Worm (Caenorhabditis elegans) whole organism, L2 larva: ENCODE results near the gene fbxc-18.
"Not testable (repeated sequence)": the region's sequence is repeated elsewhere in the genome, so short reads cannot be mapped to it uniquely, and the experiment has no call there.

ENCODE experiments used
- C34F6.9 ChIP-seq: fragments of 150-350 bp; optimal IDR thresholded peaks from 2 replicates; lab custom pipeline; 2014; ENCODE audit warnings: missing biosample characterization, missing genetic modification characterization
- R02D3.7 ChIP-seq: fragments of 150-350 bp; optimal IDR thresholded peaks from 2 replicates; lab custom pipeline; 2014; ENCODE audit warnings: missing biosample characterization, missing genetic modification characterization
- Y55F3AM.14 ChIP-seq: fragments of 200-800 bp; sonication (Bioruptor generic); optimal IDR thresholded peaks from 2 replicates; lab custom pipeline; 2018; ENCODE audit warnings: mild to moderate bottlenecking, missing genetic modification characterization, missing compliant biosample characterization
- alr-1 ChIP-seq: fragments of 150-350 bp; optimal IDR thresholded peaks from 2 replicates; lab custom pipeline; 2014; ENCODE audit warnings: missing biosample characterization, missing genetic modification characterization
- aly-2 ChIP-seq: fragments of 150-350 bp; optimal IDR thresholded peaks from 2 replicates; lab custom pipeline; 2014; ENCODE audit warnings: missing biosample characterization, missing genetic modification characterization
- ama-1 ChIP-seq: fragments of 150-350 bp; optimal IDR thresholded peaks from 2 replicates; lab custom pipeline; 2018; ENCODE audit warnings: inconsistent platforms
- ceh-16 ChIP-seq: fragments of 150-350 bp; optimal IDR thresholded peaks from 2 replicates; lab custom pipeline; 2014; ENCODE audit warnings: missing biosample characterization, missing genetic modification characterization
- ceh-82 ChIP-seq: fragments of 150-350 bp; optimal IDR thresholded peaks from 2 replicates; lab custom pipeline; 2014; ENCODE audit warnings: missing biosample characterization, missing genetic modification characterization
- crh-2 ChIP-seq: sonication (generic microtip); optimal IDR thresholded peaks from 2 replicates; lab custom pipeline; 2017; ENCODE audit warnings: missing biosample characterization, missing genetic modification characterization
- egl-27 ChIP-seq: sonication (generic microtip); optimal IDR thresholded peaks from 3 replicates; lab custom pipeline; 2017; ENCODE audit warnings: missing biosample characterization, missing genetic modification reagents, missing genetic modification characterization
- elt-1 ChIP-seq: fragments of 150-350 bp; optimal IDR thresholded peaks from 2 replicates; lab custom pipeline; 2014; ENCODE audit warnings: missing biosample characterization, missing genetic modification characterization
- fos-1 ChIP-seq: fragments of 150-350 bp; optimal IDR thresholded peaks from 2 replicates; lab custom pipeline; 2014; ENCODE audit warnings: missing biosample characterization, missing genetic modification characterization
- gmeb-1 ChIP-seq: fragments of 150-350 bp; optimal IDR thresholded peaks from 2 replicates; lab custom pipeline; 2014; ENCODE audit warnings: missing biosample characterization, missing genetic modification characterization
- lin-13 ChIP-seq: fragments of 150-350 bp; optimal IDR thresholded peaks from 2 replicates; lab custom pipeline; 2014; ENCODE audit warnings: missing biosample characterization, missing genetic modification reagents, missing genetic modification characterization
- lin-39 ChIP-seq: fragments of 150-350 bp; optimal IDR thresholded peaks from 2 replicates; lab custom pipeline; 2014; ENCODE audit warnings: missing biosample characterization, missing genetic modification reagents, missing genetic modification characterization
- lsy-2 ChIP-seq, 2 experiments: fragments of 150-350 bp in 1 of 2; sonication (generic microtip) in 1 of 2; optimal IDR thresholded peaks; 2 replicates each; lab custom pipeline; 2014 to 2017; ENCODE audit warnings: missing biosample characterization in 2 of 2, missing genetic modification characterization in 2 of 2
- mab-5 ChIP-seq: fragments of 150-350 bp; optimal IDR thresholded peaks from 2 replicates; lab custom pipeline; 2014; ENCODE audit warnings: missing biosample characterization, missing genetic modification characterization
- mbf-1 ChIP-seq: sonication (generic microtip); optimal IDR thresholded peaks from 2 replicates; lab custom pipeline; 2017; ENCODE audit warnings: missing biosample characterization, missing genetic modification characterization
- nhr-11 ChIP-seq: fragments of 150-350 bp; optimal IDR thresholded peaks from 2 replicates; lab custom pipeline; 2014; ENCODE audit warnings: missing biosample characterization, missing genetic modification characterization
- nhr-12 ChIP-seq: fragments of 150-350 bp; optimal IDR thresholded peaks from 2 replicates; lab custom pipeline; 2014; ENCODE audit warnings: missing biosample characterization, missing genetic modification characterization
- nhr-21 ChIP-seq: fragments of 150-350 bp; optimal IDR thresholded peaks from 2 replicates; lab custom pipeline; 2014; ENCODE audit warnings: missing biosample characterization, missing genetic modification characterization
- nhr-23 ChIP-seq: fragments of 150-350 bp; optimal IDR thresholded peaks from 2 replicates; lab custom pipeline; 2014; ENCODE audit warnings: missing biosample characterization, missing genetic modification reagents, missing genetic modification characterization
- nhr-237 ChIP-seq: fragments of 150-350 bp; optimal IDR thresholded peaks from 2 replicates; lab custom pipeline; 2014; ENCODE audit warnings: missing biosample characterization, missing genetic modification characterization
- nhr-25 ChIP-seq: fragments of 150-350 bp; sonication (generic microtip); optimal IDR thresholded peaks from 3 replicates; lab custom pipeline; 2014; ENCODE audit warnings: missing biosample characterization, missing genetic modification characterization
- nhr-6 ChIP-seq: fragments of 150-350 bp; optimal IDR thresholded peaks from 2 replicates; lab custom pipeline; 2014; ENCODE audit warnings: missing biosample characterization, missing genetic modification characterization
- nhr-77 ChIP-seq: fragments of 150-350 bp; optimal IDR thresholded peaks from 2 replicates; lab custom pipeline; 2014; ENCODE audit warnings: missing biosample characterization, missing genetic modification characterization
- peb-1 ChIP-seq: fragments of 150-350 bp; optimal IDR thresholded peaks from 2 replicates; lab custom pipeline; 2014; ENCODE audit warnings: missing biosample characterization, missing genetic modification characterization
- sem-4 ChIP-seq: fragments of 150-350 bp; optimal IDR thresholded peaks from 2 replicates; lab custom pipeline; 2014; ENCODE audit warnings: missing biosample characterization, missing genetic modification reagents, missing genetic modification characterization
- skn-1 ChIP-seq: sonication (generic microtip); optimal IDR thresholded peaks from 2 replicates; lab custom pipeline; 2017; ENCODE audit warnings: missing biosample characterization, missing genetic modification characterization
- sma-3 ChIP-seq: sonication (generic microtip); optimal IDR thresholded peaks from 2 replicates; lab custom pipeline; 2016; ENCODE audit warnings: missing genetic modification reagents, missing genetic modification characterization, missing compliant biosample characterization
- sma-9 ChIP-seq, 2 experiments: fragments of 150-350 bp in 1 of 2; sonication (generic microtip) in 1 of 2; optimal IDR thresholded peaks; 2 replicates each; lab custom pipeline; 2014 to 2016; ENCODE audit warnings: missing genetic modification characterization in 2 of 2, mild to moderate bottlenecking in 1 of 2, missing biosample characterization in 1 of 2, missing compliant biosample characterization in 1 of 2, missing genetic modification reagents in 1 of 2, moderate library complexity in 1 of 2
- unc-39 ChIP-seq: fragments of 150-350 bp; optimal IDR thresholded peaks from 2 replicates; lab custom pipeline; 2014; ENCODE audit warnings: missing biosample characterization, missing genetic modification characterization
- unc-55 ChIP-seq: fragments of 150-350 bp; sonication (generic microtip); optimal IDR thresholded peaks from 3 replicates; lab custom pipeline; 2014; ENCODE audit warnings: missing biosample characterization, missing genetic modification reagents, missing genetic modification characterization
- unc-62 ChIP-seq: fragments of 150-350 bp; optimal IDR thresholded peaks from 2 replicates; lab custom pipeline; 2014; ENCODE audit warnings: missing biosample characterization, missing genetic modification reagents, missing genetic modification characterization
- ztf-1 ChIP-seq: fragments of 200-800 bp; sonication (Bioruptor generic); conservative IDR thresholded peaks from 2 replicates; pipeline ENCODE4 v1.3.6; 2022; ENCODE audit warnings: missing genetic modification characterization, missing compliant biosample characterization
- ztf-11 ChIP-seq: sonication (generic microtip); optimal IDR thresholded peaks from 2 replicates; lab custom pipeline; 2017; ENCODE audit warnings: missing biosample characterization, missing genetic modification characterization

Gene fbxc-18

DNA sequence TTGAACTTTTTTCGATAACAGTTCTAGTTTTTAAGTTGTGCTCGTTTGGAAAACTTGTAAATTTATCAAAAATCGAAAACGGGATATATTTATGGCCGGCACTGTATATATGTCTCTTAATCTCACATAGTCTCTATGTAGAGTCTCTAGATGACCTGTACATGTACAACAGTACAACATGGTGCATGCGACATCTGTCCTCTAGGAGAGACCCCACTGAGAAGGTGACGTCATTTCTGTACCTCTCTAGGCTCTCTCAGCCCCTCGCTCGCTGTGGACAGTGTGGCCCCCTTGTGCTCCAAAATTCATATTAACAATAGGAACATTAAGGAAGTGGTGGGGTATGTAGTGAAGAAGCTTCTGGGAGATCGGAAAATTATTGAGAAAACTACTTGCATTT, 29.6 kb downstream of the fbxc-18 start:
- TF ChIP-seq alr-1 (no peak), mbf-1 (tag; lab: Kevin White, UChicago) (no peak), skn-1 (tag; lab: Kevin White, UChicago) (no peak), nhr-77 (no peak), gmeb-1 (tag; lab: Kevin White, UChicago) (no peak), fos-1 (tag; lab: Kevin White, UChicago) (no peak), sma-3 (no peak), nhr-25 (tag; lab: Kevin White, UChicago) (no peak), ceh-82 (tag; lab: Kevin White, UChicago) (no peak), nhr-12 (tag; lab: Kevin White, UChicago) (no peak), unc-55 (no peak), ama-1 (lab: Kevin White, UChicago) (no peak), nhr-6 (tag; lab: Kevin White, UChicago) (no peak), nhr-11 (no peak), lin-39 (tag; lab: Kevin White, UChicago) (no peak), unc-62 (GFP tag; lab: Kevin White, UChicago) (no peak), unc-39 (no peak), elt-1 (tag; lab: Kevin White, UChicago) (no peak), ztf-11 (tag; lab: Kevin White, UChicago) (no peak), lin-13 (GFP tag; lab: Kevin White, UChicago) (no peak)
- TF ChIP-seq, all 48 proteins: peak for 0

DNA sequence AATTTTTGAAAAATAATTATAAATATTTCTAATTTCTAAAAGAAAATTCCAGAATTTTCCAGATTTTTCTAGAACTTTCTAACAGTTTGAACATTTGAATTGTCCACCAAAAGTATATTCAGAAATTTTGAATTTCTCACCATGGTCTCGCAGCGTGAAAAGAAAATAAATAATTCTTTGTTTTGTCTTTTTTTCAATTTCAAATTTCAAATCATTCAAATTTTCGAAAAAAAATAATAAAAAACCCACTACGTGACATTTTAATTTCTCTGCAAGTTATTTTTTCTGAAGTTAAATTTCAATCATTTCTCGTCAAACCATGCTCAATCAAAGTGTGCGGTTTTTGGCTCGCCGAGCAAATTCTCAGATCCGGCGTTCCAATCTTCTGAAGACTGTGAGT, 34.1 kb downstream of the fbxc-18 start, which contains the start of gene acs-15:
Gene acs-15, plus strand, starts transcription at position 301 of the 400 bp plus-strand sequence.
- TF ChIP-seq ztf-1 (GFP tag; lab: Robert Waterston, UW) (no peak), gmeb-1 (tag; lab: Kevin White, UChicago) (no peak), nhr-11 (no peak), C34F6.9 (no peak), peb-1 (no peak), sma-9 (GFP tag; optimal IDR thresholded peaks at IDR 0.05; lab: Kevin White, UChicago) (no peak), sma-9 (tag; optimal IDR thresholded peaks at IDR 0.05; lab: Kevin White, UChicago) (no peak), elt-1 (tag; lab: Kevin White, UChicago) (no peak), nhr-77 (no peak), skn-1 (tag; lab: Kevin White, UChicago) (no peak), sem-4 (no peak), nhr-6 (tag; lab: Kevin White, UChicago) (no peak), unc-55 (no peak), nhr-21 (no peak), nhr-237 (tag; lab: Kevin White, UChicago) (no peak), fos-1 (tag; lab: Kevin White, UChicago) (no peak), alr-1 (no peak), unc-39 (no peak), ztf-11 (tag; lab: Kevin White, UChicago) (no peak), aly-2 (no peak), nhr-25 (tag; lab: Kevin White, UChicago) (no peak)

DNA sequence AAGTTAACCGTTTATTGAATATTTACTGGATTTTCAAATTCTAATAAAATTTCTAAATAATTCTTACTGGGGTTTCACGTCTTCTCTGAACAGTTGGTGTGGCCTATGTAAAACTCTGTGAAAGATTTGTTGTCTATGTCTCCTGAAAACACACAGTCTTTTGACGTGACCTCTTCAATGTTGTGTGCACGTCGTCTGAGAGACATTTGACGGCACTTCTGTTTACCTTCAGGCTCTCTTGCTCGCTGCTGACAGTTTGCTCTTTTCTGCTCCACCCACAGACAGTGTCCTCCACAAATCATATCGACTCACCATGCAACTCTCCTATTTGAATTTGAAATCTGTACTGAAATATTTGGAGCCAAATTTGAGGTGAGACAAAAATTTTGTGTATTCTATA, 36.0 kb downstream of the fbxc-18 start, which contains the start of gene fbxc-34:
Gene fbxc-34, plus strand, starts transcription at position 301 of the 400 bp plus-strand sequence.
- TF ChIP-seq mab-5; lsy-2 (tag; optimal IDR thresholded peaks at IDR 0.05; lab: Kevin White, UChicago); nhr-77: not testable (repeated sequence)

DNA sequence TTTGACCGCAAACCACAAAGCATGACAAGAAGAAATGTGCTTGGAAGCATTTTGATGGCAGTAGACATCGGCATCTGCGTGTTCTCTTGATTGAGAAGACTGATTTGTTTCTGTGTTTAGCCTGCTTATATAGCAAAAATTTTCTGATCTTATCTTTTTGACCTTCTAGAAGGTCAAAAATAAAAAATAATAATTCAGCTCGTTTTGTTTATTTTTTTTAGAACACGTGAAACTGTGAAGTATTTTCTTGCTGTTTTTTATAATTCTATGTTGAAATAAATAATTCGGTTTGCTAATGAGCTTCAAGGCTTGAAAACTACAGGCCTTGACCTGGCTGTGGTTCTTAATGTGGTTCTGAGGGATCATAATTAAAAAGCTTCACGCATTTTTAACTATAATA, 39.5 kb downstream of the fbxc-18 start, which contains the start of gene R07C3.13:
Gene R07C3.13, minus strand, starts transcription at position 101 of the 400 bp plus-strand sequence.
- no peak for TF ChIP-seq Y55F3AM.14
- no peak for TF ChIP-seq mbf-1 (tag; lab: Kevin White, UChicago)
- TF ChIP-seq elt-1 (tag; lab: Kevin White, UChicago), result no peak
- TF ChIP-seq C34F6.9, result no peak
- TF ChIP-seq unc-62 (GFP tag; lab: Kevin White, UChicago), result no peak
- no peak for TF ChIP-seq gmeb-1 (tag; lab: Kevin White, UChicago)
- TF ChIP-seq egl-27 (tag; lab: Kevin White, UChicago), result no peak
- TF ChIP-seq unc-39, result no peak
- TF ChIP-seq lin-13 (GFP tag; lab: Kevin White, UChicago), result no peak
- no peak for TF ChIP-seq R02D3.7
- no peak for TF ChIP-seq peb-1
- TF ChIP-seq sma-9 (GFP tag; optimal IDR thresholded peaks at IDR 0.05; lab: Kevin White, UChicago), result no peak
- no peak for TF ChIP-seq sma-9 (tag; optimal IDR thresholded peaks at IDR 0.05; lab: Kevin White, UChicago)

DNA sequence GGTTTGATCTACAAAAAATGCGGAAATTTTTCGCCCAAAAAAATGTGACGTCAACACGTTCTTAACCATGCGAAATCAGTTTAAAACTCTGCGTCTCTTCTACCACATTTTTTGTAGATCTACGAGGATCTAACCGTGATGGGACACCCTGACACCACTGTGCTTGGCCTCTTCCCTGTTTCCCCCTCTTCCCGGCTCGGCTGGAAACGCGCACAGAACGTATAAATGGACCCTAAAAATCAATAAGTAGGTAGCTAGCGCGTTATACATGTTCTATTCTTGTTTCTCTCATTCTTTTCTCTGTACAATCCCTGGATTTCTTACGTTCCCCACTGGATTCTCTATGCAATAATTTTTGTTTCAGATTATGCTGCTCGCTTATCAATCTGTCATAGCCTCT, 43.3 kb downstream of the fbxc-18 start, which contains the start of gene fbxc-28:
Gene fbxc-28, plus strand, starts transcription at position 301 of the 400 bp plus-strand sequence.
- no peak for TF ChIP-seq nhr-25 (tag; lab: Kevin White, UChicago)
- TF ChIP-seq sma-3, result no peak
- no peak for TF ChIP-seq crh-2 (tag; lab: Kevin White, UChicago)
- no peak for TF ChIP-seq lin-39 (tag; lab: Kevin White, UChicago)
- no peak for TF ChIP-seq sma-9 (GFP tag; optimal IDR thresholded peaks at IDR 0.05; lab: Kevin White, UChicago)
- TF ChIP-seq sma-9 (tag; optimal IDR thresholded peaks at IDR 0.05; lab: Kevin White, UChicago), result no peak
- TF ChIP-seq ceh-82 (tag; lab: Kevin White, UChicago), result no peak
- no peak for TF ChIP-seq nhr-23 (tag; lab: Kevin White, UChicago)
- no peak for TF ChIP-seq ceh-16
